Worm (Caenorhabditis elegans) whole organism, dauer: ENCODE measurements around the gene acs-3.

Experiments
- unc-62 ChIP-seq: sonication (generic microtip); optimal IDR thresholded peaks from 2 replicates; lab custom pipeline; 2017; ENCODE audit warnings: missing biosample characterization, missing genetic modification reagents, missing genetic modification characterization

Gene acs-3

DNA sequence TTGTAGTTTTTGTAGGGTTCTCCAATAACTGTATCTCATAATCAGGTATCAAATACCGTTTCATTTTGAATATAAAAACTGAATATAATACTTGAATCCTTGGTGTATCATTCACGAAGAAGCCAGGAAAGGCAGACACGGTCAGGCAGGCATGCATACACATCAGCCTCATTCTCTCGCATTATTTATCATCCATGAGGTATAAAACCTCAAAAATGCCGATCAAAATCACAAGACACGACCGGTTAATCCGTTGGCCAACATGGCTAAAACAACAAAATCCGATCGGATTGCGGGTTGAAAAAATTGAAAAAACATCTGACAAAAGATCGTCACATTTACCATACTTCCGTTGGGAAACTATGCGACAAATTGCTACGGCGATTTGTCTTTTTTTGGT is 53.0 kb downstream of the acs-3 start, which contains the start of gene F59A7.5:
Gene F59A7.5 (plus strand): TSS at position 301 of the 400 bp plus-strand sequence.
- TF ChIP-seq unc-62 (GFP tag; lab: Kevin White, UChicago) = no peak
